Worm (Caenorhabditis elegans): ENCODE data around the gene gmn-1.

The gmn-1 gene

DNA sequence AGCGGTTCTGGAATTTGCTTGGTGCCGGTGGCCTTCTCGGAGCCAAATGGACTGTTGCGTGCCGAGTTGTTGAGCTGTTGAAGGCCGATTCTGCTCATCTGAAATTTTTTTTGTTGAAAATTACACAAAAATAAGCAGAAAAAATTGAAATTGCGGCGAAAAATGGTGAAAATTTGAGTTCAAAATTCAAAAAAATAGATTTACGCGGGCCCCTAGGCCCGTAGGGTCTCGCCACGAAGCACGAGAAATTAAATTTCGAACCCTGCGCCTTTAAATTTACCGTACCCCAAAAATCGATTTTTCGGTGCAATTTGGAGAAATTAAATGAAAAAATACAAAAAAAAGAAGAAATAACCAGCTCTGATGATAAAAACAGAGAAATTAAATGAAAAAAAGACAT is at the start of gene gmn-1:
TSS of gene gmn-1 (minus strand) at position 98 of the 400 bp plus-strand sequence.
- TF ChIP-seq unc-62 (GFP tag; optimal IDR thresholded peaks at IDR 0.05) = no peak

ce11 chrIII:12273598-12274090 is 48.5 kb upstream of the gmn-1 start, which contains the start of the genes Y75B8A.24 and Y75B8A.25:
TSS of gene Y75B8A.24 (minus strand) at chrIII:12273752.
TSS of gene Y75B8A.25 (plus strand) at chrIII:12274040.
- no peak for TF ChIP-seq unc-62 (GFP tag; optimal IDR thresholded peaks at IDR 0.05)

ce11 chrIII:12270391-12270790 is 45.3 kb upstream of the gmn-1 start:
- no peak for TF ChIP-seq unc-62 (GFP tag; optimal IDR thresholded peaks at IDR 0.05)

ce11 chrIII:12269807-12270206 is 44.7 kb upstream of the gmn-1 start:
- TF ChIP-seq unc-62 (GFP tag; optimal IDR thresholded peaks at IDR 0.05) = no peak

ce11 chrIII:12260413-12260812 is 35.3 kb upstream of the gmn-1 start:
- TF ChIP-seq unc-62 (GFP tag; optimal IDR thresholded peaks at IDR 0.05) = no peak

ce11 chrIII:12259793-12260192 is 34.7 kb upstream of the gmn-1 start:
- TF ChIP-seq unc-62 (GFP tag; optimal IDR thresholded peaks at IDR 0.05) = no peak

- TF ChIP-seq unc-62 (GFP tag; optimal IDR thresholded peaks at IDR 0.05) = no peak
Observed at ce11 chrIII:12253342-12253741, 28.2 kb upstream of the gmn-1 start.

DNA sequence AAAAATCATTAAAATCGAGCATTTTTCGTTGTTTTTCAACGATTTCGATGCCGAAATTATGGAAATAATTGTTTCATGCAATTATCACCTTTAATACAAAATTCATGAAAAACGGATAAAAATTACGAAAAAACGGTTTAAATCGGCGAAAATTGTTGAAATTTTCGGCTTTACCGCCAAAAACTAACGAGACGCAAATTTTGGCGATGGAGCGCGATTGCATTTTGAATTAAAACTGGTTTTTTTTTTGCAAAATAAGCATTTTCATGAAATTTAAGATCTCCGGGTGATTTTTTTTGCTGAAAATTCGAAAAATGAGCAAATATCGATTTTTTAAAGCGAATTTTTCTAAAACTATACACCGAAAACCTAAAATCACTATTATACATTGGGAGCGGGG is 26.0 kb upstream of the gmn-1 start:
- TF ChIP-seq unc-62 (GFP tag; optimal IDR thresholded peaks at IDR 0.05) = no peak

- TF ChIP-seq unc-62 (GFP tag; optimal IDR thresholded peaks at IDR 0.05) = no peak
Observed at ce11 chrIII:12250114-12250792, 25.1 kb upstream of the gmn-1 start, which contains the start of the genes tim-1 and Y75B8A.23. TSS of gene tim-1 (minus strand) at chrIII:12250164. TSS of gene Y75B8A.23 (plus strand) at chrIII:12250660.

- TF ChIP-seq unc-62 (GFP tag; optimal IDR thresholded peaks at IDR 0.05) = no peak
Observed at ce11 chrIII:12247329-12247728, 22.2 kb upstream of the gmn-1 start.

- TF ChIP-seq unc-62 (GFP tag; optimal IDR thresholded peaks at IDR 0.05) = no peak
Observed at ce11 chrIII:12245570-12245969, 20.4 kb upstream of the gmn-1 start.

DNA sequence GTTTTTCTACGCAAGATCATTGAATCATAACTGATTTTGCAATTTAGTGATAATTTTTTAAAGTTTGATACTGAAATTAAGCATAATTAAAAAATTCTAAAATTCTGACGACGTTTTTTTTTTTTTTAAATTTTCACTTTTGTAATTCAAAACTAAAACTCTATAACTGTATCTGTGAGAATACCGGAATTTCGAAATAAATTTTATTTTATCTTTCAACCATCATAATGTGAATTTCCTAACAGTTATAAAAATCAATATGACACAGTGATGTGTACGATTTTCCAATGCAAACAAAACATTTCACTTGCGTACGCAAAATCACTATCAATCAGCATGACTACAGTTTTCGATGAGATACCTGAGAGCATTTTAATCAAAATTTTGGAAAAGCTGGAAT is 10.8 kb upstream of the gmn-1 start, which contains the start of the genes grl-15 and fbxa-89:
TSS of gene grl-15 (minus strand) at position 101 of the 400 bp plus-strand sequence.
TSS of gene fbxa-89 (plus strand) at position 271 of the 400 bp plus-strand sequence.
- no peak for TF ChIP-seq unc-62 (GFP tag; optimal IDR thresholded peaks at IDR 0.05)

DNA sequence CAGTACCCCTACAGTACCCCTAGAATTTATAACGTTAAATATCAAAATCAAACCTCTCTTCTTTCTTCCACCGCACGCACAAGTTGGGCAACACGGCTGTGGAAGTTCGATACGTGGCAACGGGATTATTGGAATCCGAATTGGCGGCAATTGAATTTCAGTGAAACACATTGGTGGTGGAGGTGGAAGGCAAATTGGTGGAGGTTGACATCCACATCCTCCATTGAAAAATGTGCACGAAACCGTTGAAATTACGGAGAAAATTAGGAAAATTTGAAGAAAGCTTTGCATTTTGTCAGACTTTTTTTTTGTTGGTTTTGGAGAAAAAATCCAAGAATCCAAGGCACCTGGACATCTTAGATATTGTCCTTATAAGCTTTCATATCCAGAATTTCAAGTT is 10.2 kb upstream of the gmn-1 start:
- no peak for TF ChIP-seq unc-62 (GFP tag; optimal IDR thresholded peaks at IDR 0.05)

DNA sequence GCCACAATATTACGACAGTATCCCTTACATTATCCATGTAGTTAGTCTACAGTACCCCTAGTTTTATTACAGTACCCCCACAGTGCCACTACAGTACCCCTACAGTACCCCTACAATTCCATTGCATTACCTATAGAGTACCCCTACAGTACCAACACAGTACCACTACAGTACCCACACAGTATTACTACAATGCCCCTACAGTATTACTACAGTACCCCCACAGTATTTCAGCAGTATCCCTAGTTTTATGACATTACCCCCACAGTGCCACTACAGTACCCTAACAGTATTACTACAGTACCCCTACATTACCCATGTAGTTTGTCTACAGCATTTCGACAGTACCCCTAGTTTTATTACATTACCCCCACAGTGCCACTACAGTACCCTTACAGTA is 8.4 kb upstream of the gmn-1 start:
- TF ChIP-seq unc-62 (GFP tag; optimal IDR thresholded peaks at IDR 0.05) = no peak

DNA sequence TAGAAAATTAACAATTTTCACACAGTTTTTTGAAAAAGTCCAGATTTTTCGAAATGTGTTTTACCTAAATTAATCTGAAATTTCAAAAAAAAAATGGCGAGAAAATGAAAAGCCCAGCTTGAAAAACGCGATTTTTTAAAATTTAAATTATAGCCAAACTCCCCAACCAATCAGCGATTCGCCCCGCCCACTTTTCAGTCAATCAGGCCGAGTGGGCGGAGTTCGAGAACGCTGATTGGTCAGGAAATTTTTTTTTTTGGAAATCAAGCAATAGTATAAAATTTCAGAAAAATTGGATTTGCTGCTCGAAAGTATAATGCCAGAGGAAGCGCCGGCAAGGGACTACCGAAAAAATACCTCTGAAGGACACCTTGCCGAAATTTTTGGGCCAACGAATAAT is 6.4 kb upstream of the gmn-1 start:
- no peak for TF ChIP-seq unc-62 (GFP tag; optimal IDR thresholded peaks at IDR 0.05)

DNA sequence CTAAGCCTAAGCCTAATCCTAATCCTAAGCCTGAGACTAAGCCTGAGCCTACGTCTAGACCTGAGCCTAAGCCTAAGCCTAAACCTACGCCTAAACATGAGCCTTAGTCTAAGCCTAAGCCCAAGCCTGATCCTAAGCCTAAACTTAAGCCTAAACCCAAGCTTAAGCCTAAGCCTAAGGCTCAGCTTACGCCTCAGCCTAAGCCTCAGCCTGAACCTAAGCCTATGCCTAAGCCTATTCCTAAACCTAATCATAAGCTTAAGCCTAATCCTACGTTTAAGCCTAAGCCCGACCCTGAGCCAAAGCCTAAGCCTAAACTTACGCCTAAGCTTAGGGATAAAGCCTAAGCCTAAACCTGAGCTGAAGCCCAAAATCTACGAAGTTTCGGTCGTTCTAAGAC is 5.1 kb upstream of the gmn-1 start:
- TF ChIP-seq unc-62 (GFP tag; optimal IDR thresholded peaks at IDR 0.05) = no peak

DNA sequence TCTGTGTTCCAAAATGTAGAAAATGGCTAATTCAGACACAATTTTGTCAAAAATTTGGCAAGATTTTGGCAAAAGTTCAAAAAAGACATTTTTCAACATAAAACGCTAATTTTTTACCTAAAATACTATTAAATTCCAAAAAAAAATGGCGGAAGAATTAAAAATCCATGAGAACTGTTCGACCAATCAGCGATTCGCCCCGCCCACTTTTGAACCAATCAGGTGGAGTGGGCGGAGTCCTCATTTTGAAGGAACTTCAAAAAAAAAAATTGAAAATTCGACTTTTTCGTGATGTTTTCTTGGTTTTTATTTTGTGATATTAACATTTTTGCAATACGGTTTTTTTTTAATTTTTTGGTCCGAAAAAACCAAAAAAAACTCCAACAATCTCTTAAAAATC is 2.8 kb upstream of the gmn-1 start:
- no peak for TF ChIP-seq unc-62 (GFP tag; optimal IDR thresholded peaks at IDR 0.05)

Data from whole organism, dauer.